Fruit fly (Drosophila melanogaster) whole organism, embryonic: ENCODE data around the gene CG42553.

ENCODE experiments used
- Asciz ChIP-seq: fragments of 200-800 bp; sonication (Bioruptor generic); optimal IDR thresholded peaks from 2 replicates; lab custom pipeline; 2017; ENCODE audit warnings: missing biosample characterization, mild to moderate bottlenecking, missing genetic modification characterization, missing genetic modification reagents
- B-H1 ChIP-seq: fragments of 200-800 bp; sonication (Bioruptor generic); IDR thresholded peaks from 3 replicates; pipeline ENCODE4 v1.3.6; 2022; ENCODE audit warnings: missing biosample characterization, missing genetic modification characterization
- Blimp-1 ChIP-seq: fragments of 200-800 bp; sonication (Bioruptor generic); optimal IDR thresholded peaks from 3 replicates; lab custom pipeline; 2018; ENCODE audit warnings: missing biosample characterization, missing genetic modification characterization, mild to moderate bottlenecking, moderate library complexity, missing genetic modification reagents
- CG10366 ChIP-seq: fragments of 200-800 bp; sonication (Bioruptor generic); IDR thresholded peaks from 2 replicates; pipeline ENCODE4 v1.3.6; 2022; ENCODE audit warnings: missing biosample characterization, missing genetic modification characterization
- CG11247 ChIP-seq: fragments of 200-800 bp; sonication (Bioruptor generic); IDR thresholded peaks from 2 replicates; pipeline ENCODE4 v1.3.6; 2022; ENCODE audit warnings: missing biosample characterization, missing genetic modification characterization
- CG11695 ChIP-seq: fragments of 200-800 bp; sonication (Bioruptor generic); IDR thresholded peaks from 3 replicates; pipeline ENCODE4 v1.3.6; 2022; ENCODE audit warnings: missing biosample characterization, missing genetic modification characterization
- CG12769 ChIP-seq: fragments of 200-800 bp; sonication (Bioruptor generic); optimal IDR thresholded peaks from 2 replicates; lab custom pipeline; 2019; ENCODE audit warnings: missing biosample characterization, mild to moderate bottlenecking, missing genetic modification characterization, moderate library complexity
- CG14667 ChIP-seq: fragments of 200-800 bp; sonication (Bioruptor generic); IDR thresholded peaks from 2 replicates; pipeline ENCODE4 v1.3.6; 2022; ENCODE audit warnings: missing biosample characterization, missing genetic modification characterization
- CG15269 ChIP-seq: fragments of 200-800 bp; sonication (Bioruptor generic); optimal IDR thresholded peaks from 2 replicates; lab custom pipeline; 2018; ENCODE audit warnings: missing biosample characterization, mild to moderate bottlenecking, missing genetic modification characterization, moderate library complexity
- CG15601 ChIP-seq: fragments of 200-800 bp; sonication (Bioruptor generic); optimal IDR thresholded peaks from 3 replicates; lab custom pipeline; 2019; ENCODE audit warnings: missing biosample characterization, mild to moderate bottlenecking, missing genetic modification characterization, moderate library complexity
- CG17361 ChIP-seq: fragments of 200-800 bp; sonication (Bioruptor generic); IDR thresholded peaks from 3 replicates; pipeline ENCODE4 v1.3.6; 2022; ENCODE audit warnings: missing biosample characterization, missing genetic modification characterization
- CG18476 ChIP-seq: fragments of 200-800 bp; sonication (Bioruptor generic); optimal IDR thresholded peaks from 2 replicates; lab custom pipeline; 2016; ENCODE audit warnings: missing biosample characterization, mild to moderate bottlenecking, missing genetic modification characterization
- CG18599 ChIP-seq: fragments of 200-800 bp; sonication (Bioruptor generic); optimal IDR thresholded peaks from 3 replicates; lab custom pipeline; 2017; ENCODE audit warnings: missing biosample characterization, missing genetic modification characterization, mild to moderate bottlenecking, moderate library complexity, missing genetic modification reagents
- CG2875 ChIP-seq: fragments of 200-800 bp; sonication (Bioruptor generic); optimal IDR thresholded peaks from 2 replicates; lab custom pipeline; 2017; ENCODE audit warnings: missing biosample characterization, mild to moderate bottlenecking, missing genetic modification characterization, missing genetic modification reagents
- CG34224 ChIP-seq: fragments of 200-800 bp; sonication (Bioruptor generic); IDR thresholded peaks from 3 replicates; pipeline ENCODE4 v1.3.6; 2022; ENCODE audit warnings: missing biosample characterization, missing genetic modification characterization; ENCODE audit not compliant: partially characterized antibody
- CG4854 ChIP-seq: fragments of 200-800 bp; sonication (Bioruptor generic); optimal IDR thresholded peaks from 2 replicates; lab custom pipeline; 2016; ENCODE audit warnings: missing biosample characterization, missing genetic modification characterization, inconsistent platforms
- CG5180 ChIP-seq: fragments of 200-800 bp; sonication (Bioruptor generic); optimal IDR thresholded peaks from 3 replicates; lab custom pipeline; 2017; ENCODE audit warnings: missing biosample characterization, missing genetic modification characterization, mild to moderate bottlenecking, moderate library complexity, missing genetic modification reagents
- CG7556 ChIP-seq: fragments of 200-800 bp; sonication (Bioruptor generic); optimal IDR thresholded peaks from 2 replicates; lab custom pipeline; 2017; ENCODE audit warnings: missing biosample characterization, mild to moderate bottlenecking, missing genetic modification characterization
- CG7928 ChIP-seq: fragments of 200-800 bp; sonication (Bioruptor generic); optimal IDR thresholded peaks from 2 replicates; lab custom pipeline; 2017; ENCODE audit warnings: missing biosample characterization, mild to moderate bottlenecking, missing genetic modification characterization
- CTCF ChIP-seq: fragments of 200-800 bp; sonication (Bioruptor generic); optimal IDR thresholded peaks from 2 replicates; lab custom pipeline; 2017; ENCODE audit warnings: missing biosample characterization, mild to moderate bottlenecking, missing genetic modification characterization, moderate library complexity
- CoRest ChIP-seq: fragments of 200-800 bp; sonication (Bioruptor generic); optimal IDR thresholded peaks from 3 replicates; lab custom pipeline; 2018; ENCODE audit warnings: missing biosample characterization, mild to moderate bottlenecking, missing genetic modification characterization, moderate library complexity
- D19A ChIP-seq: fragments of 200-800 bp; optimal IDR thresholded peaks from 3 replicates; lab custom pipeline; 2019; ENCODE audit warnings: missing biosample characterization, mild to moderate bottlenecking, missing genetic modification characterization, moderate library complexity
- Dad ChIP-seq: fragments of 200-800 bp; sonication (Bioruptor generic); optimal IDR thresholded peaks from 3 replicates; lab custom pipeline; 2016; ENCODE audit warnings: missing biosample characterization, missing genetic modification characterization
- Dek ChIP-seq: fragments of 200-800 bp; sonication (Bioruptor generic); optimal IDR thresholded peaks from 3 replicates; lab custom pipeline; 2019; ENCODE audit warnings: missing biosample characterization, mild to moderate bottlenecking, missing genetic modification characterization, moderate library complexity
- Dfd ChIP-seq, 2 experiments: fragments of >200 bp; optimal IDR thresholded peaks; 2 replicates each; lab custom pipeline; 2017; ENCODE audit warnings: missing biosample characterization in 2 of 2, missing genetic modification characterization in 2 of 2
- Gug ChIP-seq: fragments of 200-800 bp; sonication (Bioruptor generic); IDR thresholded peaks from 4 replicates; pipeline ENCODE4 v1.3.6; 2022; ENCODE audit warnings: missing biosample characterization, missing genetic modification characterization
- Hey ChIP-seq: fragments of 200-800 bp; sonication (Bioruptor generic); optimal IDR thresholded peaks from 3 replicates; lab custom pipeline; 2018; ENCODE audit warnings: missing biosample characterization, mild to moderate bottlenecking, missing genetic modification characterization
- Hmx ChIP-seq: fragments of 200-800 bp; sonication (Bioruptor generic); optimal IDR thresholded peaks from 2 replicates; lab custom pipeline; 2016; ENCODE audit warnings: missing biosample characterization, missing genetic modification characterization
- Hr78 ChIP-seq, 2 experiments: fragments of 200-800 bp in 1 of 2; fragments of >200 bp in 1 of 2; sonication (Bioruptor generic) in 1 of 2; optimal IDR thresholded peaks; 2 replicates each; lab custom pipeline; 2017 to 2019; ENCODE audit warnings: missing biosample characterization in 2 of 2, missing genetic modification characterization in 2 of 2, mild to moderate bottlenecking in 1 of 2, moderate library complexity in 1 of 2
- MESR4 ChIP-seq: fragments of 200-800 bp; sonication (Bioruptor generic); optimal IDR thresholded peaks from 2 replicates; lab custom pipeline; 2018; ENCODE audit warnings: missing biosample characterization, mild to moderate bottlenecking, missing genetic modification characterization, moderate library complexity
- Meics ChIP-seq: fragments of 200-800 bp; sonication (Bioruptor generic); optimal IDR thresholded peaks from 2 replicates; lab custom pipeline; 2017; ENCODE audit warnings: missing biosample characterization, mild to moderate bottlenecking, missing genetic modification characterization
- Nf-YC ChIP-seq: fragments of 200-800 bp; optimal IDR thresholded peaks from 3 replicates; lab custom pipeline; 2019; ENCODE audit warnings: missing biosample characterization, mild to moderate bottlenecking, missing genetic modification characterization, moderate library complexity
- Poxn ChIP-seq: fragments of 200-800 bp; sonication (Bioruptor generic); IDR thresholded peaks from 2 replicates; pipeline ENCODE4 v1.3.6; 2022; ENCODE audit warnings: missing biosample characterization, missing genetic modification characterization
- Taf1 ChIP-seq: fragments of 200-800 bp; sonication (Bioruptor generic); IDR thresholded peaks from 2 replicates; pipeline ENCODE4 v1.3.6; 2022; ENCODE audit warnings: missing biosample characterization, missing genetic modification characterization
- abd-A ChIP-seq: fragments of 200-800 bp; sonication (Bioruptor generic); optimal IDR thresholded peaks from 3 replicates; lab custom pipeline; 2019; ENCODE audit warnings: missing biosample characterization, mild to moderate bottlenecking, missing genetic modification characterization, moderate library complexity
- az2 ChIP-seq: fragments of 200-800 bp; sonication (Bioruptor generic); optimal IDR thresholded peaks from 3 replicates; lab custom pipeline; 2016; ENCODE audit warnings: missing biosample characterization, missing genetic modification characterization
- crol ChIP-seq: fragments of 200-800 bp; sonication (Bioruptor generic); IDR thresholded peaks from 2 replicates; pipeline ENCODE4 v1.3.6; 2022; ENCODE audit warnings: missing biosample characterization, missing genetic modification characterization
- cwo ChIP-seq: fragments of 200-800 bp; sonication (Bioruptor generic); optimal IDR thresholded peaks from 3 replicates; lab custom pipeline; 2017; ENCODE audit warnings: missing biosample characterization, missing genetic modification characterization, mild to moderate bottlenecking, moderate library complexity, missing genetic modification reagents
- fd64A ChIP-seq: fragments of 200-800 bp; sonication (Bioruptor generic); optimal IDR thresholded peaks from 3 replicates; lab custom pipeline; 2018; ENCODE audit warnings: missing biosample characterization, mild to moderate bottlenecking, missing genetic modification characterization
- kah ChIP-seq: fragments of 200-800 bp; sonication (Bioruptor generic); optimal IDR thresholded peaks from 2 replicates; lab custom pipeline; 2018; ENCODE audit warnings: missing biosample characterization, mild to moderate bottlenecking, missing genetic modification characterization
- ken ChIP-seq: fragments of 200-800 bp; sonication (Bioruptor generic); IDR thresholded peaks from 3 replicates; pipeline ENCODE4 v1.3.6; 2022; ENCODE audit warnings: missing biosample characterization, missing genetic modification characterization
- pros ChIP-seq: fragments of 200-800 bp; sonication (Bioruptor generic); optimal IDR thresholded peaks from 3 replicates; lab custom pipeline; 2019; ENCODE audit warnings: missing biosample characterization, mild to moderate bottlenecking, missing genetic modification characterization, moderate library complexity
- salm ChIP-seq: fragments of 200-800 bp; sonication (Bioruptor generic); optimal IDR thresholded peaks from 2 replicates; lab custom pipeline; 2018; ENCODE audit warnings: missing biosample characterization, mild to moderate bottlenecking, missing genetic modification characterization
- sd ChIP-seq: fragments of 200-800 bp; sonication (Bioruptor generic); optimal IDR thresholded peaks from 3 replicates; lab custom pipeline; 2018; ENCODE audit warnings: missing biosample characterization, mild to moderate bottlenecking, missing genetic modification characterization, moderate library complexity
- sqz ChIP-seq: fragments of 200-800 bp; sonication (Bioruptor generic); optimal IDR thresholded peaks from 3 replicates; lab custom pipeline; 2018; ENCODE audit warnings: missing biosample characterization, mild to moderate bottlenecking, missing genetic modification characterization
- stc ChIP-seq: fragments of 200-800 bp; sonication (Bioruptor generic); IDR thresholded peaks from 2 replicates; pipeline ENCODE4 v1.3.6; 2022; ENCODE audit warnings: missing biosample characterization, missing genetic modification characterization
- zfh1 ChIP-seq: fragments of 200-800 bp; sonication (Bioruptor generic); IDR thresholded peaks from 3 replicates; pipeline ENCODE4 v1.3.6; 2022; ENCODE audit warnings: missing biosample characterization, missing genetic modification characterization

The CG42553 gene

dm6 chr3L:796926-797802 lies 36.7 kb upstream of the CG42553 start (continued):
- TF ChIP-seq CG7556 (GFP tag; lab: Kevin White, UChicago) (peak; percentile 68), sd (tag; lab: Kevin White, UChicago) (peak; percentile 78), Asciz (peak; percentile 47), CG2875 (GFP tag; lab: Kevin White, UChicago) (peak; percentile 37), stc (GFP tag; lab: Robert Waterston, UW) (peak; percentile 72; the same call in 1 of the 2 replicates), CG14667 (GFP tag; lab: Robert Waterston, UW) (peak; percentile 48; the same call in 1 of the 2 replicates), CG11695 (GFP tag; lab: Robert Waterston, UW) (peak; percentile 72), ken (GFP tag; lab: Robert Waterston, UW) (no peak), zfh1 (GFP tag; lab: Robert Waterston, UW) (peak; percentile 50; the same call in 2 of the 3 replicates), CG34224 (no peak), CG7928 (GFP tag; lab: Kevin White, UChicago) (no peak), CG12769 (tag; lab: Kevin White, UChicago) (peak; percentile 1), kah (GFP tag; lab: Kevin White, UChicago) (peak; percentile 4), az2 (GFP tag; lab: Kevin White, UChicago) (no peak), CG18599 (GFP tag; lab: Kevin White, UChicago) (peak; percentile 90), CG15269 (tag; lab: Kevin White, UChicago) (peak; percentile 38), CG11247 (0 out of 2 replicates have a peak, but pooled peaks have one; percentile 21), Hmx (GFP tag; lab: Kevin White, UChicago) (no peak), pros (GFP tag; lab: Kevin White, UChicago) (peak; percentile 6), sqz (GFP tag; lab: Kevin White, UChicago) (peak; percentile 29), CG10366 (no peak), Hey (tag; lab: Kevin White, UChicago) (peak; percentile 91), B-H1 (GFP tag; lab: Robert Waterston, UW) (0 out of 3 replicates have a peak, but pooled peaks have one; percentile 17), Dek (tag; lab: Kevin White, UChicago) (peak; percentile 39), CG4854 (no peak), cwo (peak; percentile 72), CTCF (GFP tag; lab: Kevin White, UChicago) (no peak), CG18476 (GFP tag; lab: Kevin White, UChicago) (peak; percentile 49), Gug (GFP tag; lab: Robert Waterston, UW) (peak; percentile 45; the same call in 2 of the 4 replicates), Meics (GFP tag; lab: Kevin White, UChicago) (peak; percentile 73), CG17361 (GFP tag; lab: Robert Waterston, UW) (peak; percentile 66), crol (GFP tag; lab: Robert Waterston, UW) (peak; percentile 63), salm (tag; lab: Kevin White, UChicago) (peak; percentile 44), Taf1 (peak; percentile 45; the same call in 1 of the 2 replicates), Dad (GFP tag; lab: Kevin White, UChicago) (no peak), CG5180 (GFP tag; lab: Kevin White, UChicago) (peak; percentile 44), abd-A (tag; lab: Kevin White, UChicago) (peak; percentile 85), MESR4 (no peak), Dfd (GFP tag; optimal IDR thresholded peaks at IDR 0.05; lab: Kevin White, UChicago) (no peak), Poxn (GFP tag; lab: Robert Waterston, UW) (no peak), D19A (tag; lab: Kevin White, UChicago) (peak; percentile 68), Blimp-1 (GFP tag; lab: Kevin White, UChicago) (peak; percentile 62), Nf-YC (peak; percentile 9), fd64A (GFP tag; lab: Kevin White, UChicago) (peak; percentile 1), CG15601 (tag; lab: Kevin White, UChicago) (peak; percentile 49), CoRest (tag; lab: Kevin White, UChicago) (peak; percentile 53), Hr78 (GFP tag; optimal IDR thresholded peaks at IDR 0.05; lab: Kevin White, UChicago) (no peak)
